Worm (Caenorhabditis elegans) whole organism, young adult: Measurements from ENCODE around the gene F26A1.7.

Experiments used
- ZK185.1 ChIP-seq: sonication (generic microtip); optimal IDR thresholded peaks from 2 replicates; lab custom pipeline; 2016; ENCODE audit warnings: mild to moderate bottlenecking, missing genetic modification characterization, missing compliant biosample characterization; ENCODE audit not compliant: poor library complexity, severe bottlenecking
- ama-1 ChIP-seq, 3 experiments: fragments of 150-350 bp in 1 of 3; sonication (generic microtip) in 2 of 3; optimal IDR thresholded peaks; 2 replicates each; lab custom pipeline; 2014 to 2018; ENCODE audit warnings: missing biosample characterization in 2 of 3, missing genetic modification characterization in 2 of 3, missing genetic modification reagents in 2 of 3
- aptf-3 ChIP-seq: fragments of 200-800 bp; sonication (Bioruptor generic); IDR thresholded peaks from 2 replicates; pipeline ENCODE4 v1.3.6; 2022; ENCODE audit warnings: missing genetic modification characterization, missing compliant biosample characterization
- dpl-1 ChIP-seq: fragments of 150-350 bp; optimal IDR thresholded peaks from 2 replicates; lab custom pipeline; 2014; ENCODE audit warnings: missing biosample characterization, missing genetic modification reagents, missing genetic modification characterization
- efl-1 ChIP-seq: fragments of 150-350 bp; optimal IDR thresholded peaks from 2 replicates; lab custom pipeline; 2014; ENCODE audit warnings: missing biosample characterization, missing genetic modification reagents, missing genetic modification characterization
- nhr-27 ChIP-seq: fragments of 200-800 bp; sonication (Bioruptor generic); optimal IDR thresholded peaks from 2 replicates; lab custom pipeline; 2018; ENCODE audit warnings: mild to moderate bottlenecking, missing genetic modification characterization, moderate library complexity, missing compliant biosample characterization
- repo-1 ChIP-seq: sonication (generic microtip); optimal IDR thresholded peaks from 2 replicates; lab custom pipeline; 2017; ENCODE audit warnings: mild to moderate bottlenecking, missing genetic modification characterization, missing compliant biosample characterization
- zfh-2 ChIP-seq: fragments of 200-800 bp; sonication (Bioruptor generic); conservative IDR thresholded peaks from 2 replicates; pipeline ENCODE4 v1.3.6; 2022; ENCODE audit warnings: missing genetic modification reagents, missing genetic modification characterization, missing compliant biosample characterization

- TF ChIP-seq ama-1 (optimal IDR thresholded peaks at IDR 0.05; lab: Kevin White, UChicago), result no peak
- no peak for TF ChIP-seq ama-1 (GFP tag; optimal IDR thresholded peaks at IDR 0.05; lab: Kevin White, UChicago)
- no peak for TF ChIP-seq repo-1
- TF ChIP-seq zfh-2 (GFP tag; lab: Robert Waterston, UW), result no peak
- no peak for TF ChIP-seq efl-1 (GFP tag; lab: Kevin White, UChicago)
- TF ChIP-seq dpl-1 (GFP tag; lab: Kevin White, UChicago), result no peak
- no peak for TF ChIP-seq aptf-3 (GFP tag; lab: Robert Waterston, UW)
- no peak for TF ChIP-seq ZK185.1 (tag; lab: Kevin White, UChicago)
- TF ChIP-seq nhr-27, result no peak
Measured at ce11 chrIII:4826606-4827005, 6.9 kb upstream of the F26A1.7 start, which contains the start of gene F26A1.3.
